Worm (Caenorhabditis elegans): ENCODE data around the gene nhr-248.

nhr-248 gene

ce11 chrV:17094568-17094967 is 9.9 kb downstream of the nhr-248 start:
- no peak for TF ChIP-seq hlh-1 (tag; optimal IDR thresholded peaks at IDR 0.05)
- no peak for TF ChIP-seq pha-4 (tag; optimal IDR thresholded peaks at IDR 0.05)
- no peak for TF ChIP-seq bed-3 (GFP tag; optimal IDR thresholded peaks at IDR 0.05)
- TF ChIP-seq nhr-12 (tag; optimal IDR thresholded peaks at IDR 0.05) = no peak
- no peak for TF ChIP-seq mab-5 (tag; optimal IDR thresholded peaks at IDR 0.05)
- TF ChIP-seq mls-2 (tag; optimal IDR thresholded peaks at IDR 0.05) = no peak
- no peak for TF ChIP-seq cnd-1 (tag; optimal IDR thresholded peaks at IDR 0.05)
- TF ChIP-seq nhr-28 (tag; optimal IDR thresholded peaks at IDR 0.05) = no peak
- no peak for TF ChIP-seq nhr-2 (tag; optimal IDR thresholded peaks at IDR 0.05)
- no peak for TF ChIP-seq unc-120 (tag; optimal IDR thresholded peaks at IDR 0.05; ENCODE audit: poor library complexity, severe bottlenecking)
- TF ChIP-seq flh-1 (GFP tag; optimal IDR thresholded peaks at IDR 0.05) = no peak
- no peak for TF ChIP-seq ceh-39 (tag; optimal IDR thresholded peaks at IDR 0.05)
- no peak for TF ChIP-seq ztf-11 (tag; optimal IDR thresholded peaks at IDR 0.05)
- no peak for TF ChIP-seq ceh-43 (GFP tag; optimal IDR thresholded peaks at IDR 0.05)
- TF ChIP-seq blmp-1 (tag; optimal IDR thresholded peaks at IDR 0.05) = no peak
- no peak for TF ChIP-seq lin-32 (GFP tag; optimal IDR thresholded peaks at IDR 0.05)

DNA sequence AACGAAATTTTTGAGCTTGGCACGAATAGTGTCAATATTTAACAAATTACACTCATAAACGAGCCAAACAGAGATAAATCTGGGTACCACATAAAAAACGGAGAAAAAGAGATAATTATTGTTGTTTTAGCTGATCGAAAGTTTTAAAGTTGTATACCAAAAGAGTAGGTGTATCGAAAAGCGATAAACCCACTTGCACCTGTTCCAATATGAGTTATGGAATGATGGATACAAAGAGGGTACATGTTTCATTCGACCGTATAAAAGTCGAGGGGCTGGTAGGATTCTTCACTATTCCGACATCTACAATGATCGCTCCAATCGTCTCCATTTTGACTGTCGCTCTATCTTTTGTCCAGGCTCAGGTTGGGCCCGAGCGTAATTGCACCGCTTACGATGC is 12.2 kb downstream of the nhr-248 start, which contains the start of gene ZK218.1:
TSS of gene ZK218.1 (plus strand) at position 301 of the 400 bp plus-strand sequence.
- TF ChIP-seq nhr-237 (tag; optimal IDR thresholded peaks at IDR 0.05) (no peak), zip-8 (tag; optimal IDR thresholded peaks at IDR 0.05) (no peak), unc-120 (tag; optimal IDR thresholded peaks at IDR 0.05; ENCODE audit: poor library complexity, severe bottlenecking) (no peak), ceh-43 (GFP tag; optimal IDR thresholded peaks at IDR 0.05) (no peak), pha-4 (tag; optimal IDR thresholded peaks at IDR 0.05) (no peak), snpc-4 (tag; optimal IDR thresholded peaks at IDR 0.05) (no peak), mab-5 (tag; optimal IDR thresholded peaks at IDR 0.05) (no peak), ceh-39 (tag; optimal IDR thresholded peaks at IDR 0.05) (no peak), mls-2 (tag; optimal IDR thresholded peaks at IDR 0.05) (no peak), mep-1 (tag; optimal IDR thresholded peaks at IDR 0.05) (no peak), blmp-1 (tag; optimal IDR thresholded peaks at IDR 0.05) (no peak), lsy-2 (tag; optimal IDR thresholded peaks at IDR 0.05) (no peak), nhr-2 (tag; optimal IDR thresholded peaks at IDR 0.05) (no peak), ztf-11 (tag; optimal IDR thresholded peaks at IDR 0.05) (no peak), unc-62 (GFP tag; optimal IDR thresholded peaks at IDR 0.05) (no peak), nhr-76 (tag; optimal IDR thresholded peaks at IDR 0.05) (no peak), cnd-1 (tag; optimal IDR thresholded peaks at IDR 0.05) (no peak)

- TF ChIP-seq ceh-39 (tag; optimal IDR thresholded peaks at IDR 0.05) = no peak
- no peak for TF ChIP-seq elt-1 (tag; optimal IDR thresholded peaks at IDR 0.05; ENCODE audit: borderline replicate concordance, insufficient read depth)
- TF ChIP-seq unc-120 (tag; optimal IDR thresholded peaks at IDR 0.05; ENCODE audit: poor library complexity, severe bottlenecking) = no peak
- no peak for TF ChIP-seq ces-1 (GFP tag; optimal IDR thresholded peaks at IDR 0.05)
- TF ChIP-seq M03D4.4 (tag; optimal IDR thresholded peaks at IDR 0.05) = no peak
- TF ChIP-seq lsy-2 (tag; optimal IDR thresholded peaks at IDR 0.05) = no peak
- no peak for TF ChIP-seq nhr-28 (tag; optimal IDR thresholded peaks at IDR 0.05)
- no peak for TF ChIP-seq drap-1 (GFP tag; optimal IDR thresholded peaks at IDR 0.05)
- no peak for TF ChIP-seq sptf-1 (tag; optimal IDR thresholded peaks at IDR 0.05)
- no peak for TF ChIP-seq sem-2 (GFP tag; optimal IDR thresholded peaks at IDR 0.05)
These were observed 14.4 kb downstream of the nhr-248 start, which contains the start of gene srh-237 for ce11 chrV:17089931-17090429. srh-237 (plus strand) TSS chrV:17090379.

DNA sequence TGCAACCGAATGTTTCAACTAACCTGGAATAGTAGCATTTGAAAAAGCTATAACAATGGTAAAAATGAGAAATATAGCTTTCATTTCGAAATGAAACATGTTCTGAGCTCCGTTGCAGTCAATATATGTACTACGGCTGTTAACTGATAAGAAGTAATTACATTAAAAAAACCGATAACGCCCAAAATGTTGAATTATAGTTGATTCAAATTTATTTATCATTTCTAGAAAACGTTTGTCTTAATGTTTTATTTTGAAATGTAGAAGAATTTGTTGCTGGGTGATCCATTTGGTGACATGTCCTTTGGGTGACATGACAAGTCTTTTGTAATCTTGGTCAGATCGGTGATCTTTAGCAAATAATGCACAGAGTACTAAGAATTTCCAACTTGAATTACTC is 15.1 kb downstream of the nhr-248 start, which contains the start of gene T05E12.6:
TSS of gene T05E12.6 (minus strand) at position 101 of the 400 bp plus-strand sequence.
- TF ChIP-seq nhr-76 (tag; optimal IDR thresholded peaks at IDR 0.05) (no peak), ceh-43 (GFP tag; optimal IDR thresholded peaks at IDR 0.05) (no peak), mab-5 (tag; optimal IDR thresholded peaks at IDR 0.05) (no peak), mep-1 (tag; optimal IDR thresholded peaks at IDR 0.05) (no peak), drap-1 (GFP tag; optimal IDR thresholded peaks at IDR 0.05) (no peak), ztf-11 (tag; optimal IDR thresholded peaks at IDR 0.05) (no peak), tbx-8 (GFP tag; optimal IDR thresholded peaks at IDR 0.05) (no peak), ces-1 (GFP tag; optimal IDR thresholded peaks at IDR 0.05) (no peak), ceh-83 (GFP tag; optimal IDR thresholded peaks at IDR 0.05) (no peak), zip-8 (tag; optimal IDR thresholded peaks at IDR 0.05) (no peak), flh-1 (GFP tag; optimal IDR thresholded peaks at IDR 0.05) (no peak), hlh-1 (tag; optimal IDR thresholded peaks at IDR 0.05) (no peak), lin-32 (GFP tag; optimal IDR thresholded peaks at IDR 0.05) (no peak), ceh-39 (tag; optimal IDR thresholded peaks at IDR 0.05) (no peak), lin-13 (tag; optimal IDR thresholded peaks at IDR 0.05) (no peak), ham-2 (GFP tag; optimal IDR thresholded peaks at IDR 0.05) (no peak)
